Fruit fly (Drosophila melanogaster) S2 (cell line): ENCODE results near the gene pnt.

Experiments used
- CG8478 ChIP-seq: fragments of >200 bp; optimal IDR thresholded peaks from 2 replicates; lab custom pipeline; 2018
- CTCF ChIP-seq, 2 experiments: fragments of >200 bp; optimal IDR thresholded peaks; 2 replicates each; lab custom pipeline; 2018

DNA sequence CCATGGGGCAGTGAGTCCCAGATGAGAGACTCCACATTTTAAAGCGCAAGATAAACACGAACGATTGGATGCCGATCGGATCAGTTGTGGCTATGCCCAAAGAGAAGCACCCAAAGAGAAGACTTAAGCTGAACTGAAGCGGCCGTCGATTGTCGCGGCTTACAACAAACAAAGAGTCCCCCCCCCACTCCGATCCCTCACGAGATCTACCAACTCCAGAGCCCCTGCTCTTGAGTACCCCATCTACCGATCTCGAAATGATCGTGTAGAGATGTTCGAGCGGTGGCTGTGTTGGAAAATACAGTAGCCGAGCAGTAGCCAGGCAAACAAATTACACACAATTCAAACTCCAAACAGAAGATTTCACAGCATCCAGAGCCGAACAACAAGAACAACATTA is 20.3 kb downstream of the pnt start:
- TF ChIP-seq CG8478 = no peak
- TF ChIP-seq CTCF (optimal IDR thresholded peaks at IDR 0.05; lab: Kevin White, UChicago) = no peak
